Fruit fly (Drosophila melanogaster): ENCODE measurements around the gene Ugt37A1.

- TF ChIP-seq Sin3A (optimal IDR thresholded peaks at IDR 0.05), result no peak
- TF ChIP-seq Myc (optimal IDR thresholded peaks at IDR 0.05), result no peak
Observed at dm6 chr2L:20400875-20401274, 27.0 kb upstream of the Ugt37A1 start.

Measured in Kc167 (cell line).